Fruit fly (Drosophila melanogaster) whole organism, embryonic: Measurements from ENCODE around the gene CG44869.
A peak's percentile ranks its signal among the peaks of the same experiment; 100 is the strongest.

ENCODE experiments used
- Atf3 ChIP-seq: fragments of 200-800 bp; sonication (Bioruptor generic); optimal IDR thresholded peaks from 3 replicates; lab custom pipeline; 2016; ENCODE audit warnings: missing biosample characterization, missing genetic modification characterization
- Awh ChIP-seq: fragments of 200-800 bp; sonication (Bioruptor generic); IDR thresholded peaks from 2 replicates; pipeline ENCODE4, ENCODE4 v1.3.6; 2022; ENCODE audit warnings: missing biosample characterization, missing genetic modification characterization
- B-H2 ChIP-seq: fragments of 200-800 bp; sonication (Bioruptor generic); optimal IDR thresholded peaks from 2 replicates; lab custom pipeline; 2018; ENCODE audit warnings: missing biosample characterization, mild to moderate bottlenecking, missing genetic modification characterization
- CG10209 ChIP-seq: fragments of 200-800 bp; sonication (Bioruptor generic); optimal IDR thresholded peaks from 3 replicates; lab custom pipeline; 2017; ENCODE audit warnings: missing biosample characterization, mild to moderate bottlenecking, missing genetic modification characterization, missing genetic modification reagents
- CG10267 ChIP-seq: fragments of 200-800 bp; sonication (Bioruptor generic); optimal IDR thresholded peaks from 2 replicates; lab custom pipeline; 2018; ENCODE audit warnings: missing biosample characterization, mild to moderate bottlenecking, missing genetic modification characterization, moderate library complexity
- CG10321 ChIP-seq: fragments of 200-800 bp; sonication (Bioruptor generic); IDR thresholded peaks from 2 replicates; pipeline ENCODE4 v1.3.6; 2022; ENCODE audit warnings: missing biosample characterization, missing genetic modification characterization
- CG10565 ChIP-seq: fragments of 200-800 bp; sonication (Bioruptor generic); optimal IDR thresholded peaks from 3 replicates; lab custom pipeline; 2016; ENCODE audit warnings: missing biosample characterization, mild to moderate bottlenecking, missing genetic modification characterization
- CG11696 ChIP-seq: fragments of 200-800 bp; sonication (Bioruptor generic); IDR thresholded peaks from 2 replicates; pipeline ENCODE4 v1.3.6; 2022; ENCODE audit warnings: missing biosample characterization, missing genetic modification characterization
- CG16779 ChIP-seq: fragments of 200-800 bp; sonication (Bioruptor generic); IDR thresholded peaks from 2 replicates; pipeline ENCODE4 v1.3.6; 2022; ENCODE audit warnings: missing biosample characterization, missing genetic modification characterization
- CG17802 ChIP-seq: fragments of 200-800 bp; sonication (Bioruptor generic); optimal IDR thresholded peaks from 2 replicates; lab custom pipeline; 2018; ENCODE audit warnings: missing biosample characterization, mild to moderate bottlenecking, missing genetic modification characterization, moderate library complexity
- CG17829 ChIP-seq: fragments of 200-800 bp; optimal IDR thresholded peaks from 2 replicates; lab custom pipeline; 2019; ENCODE audit warnings: missing biosample characterization, mild to moderate bottlenecking, missing genetic modification characterization, moderate library complexity
- CG18476 ChIP-seq: fragments of 200-800 bp; sonication (Bioruptor generic); optimal IDR thresholded peaks from 2 replicates; lab custom pipeline; 2016; ENCODE audit warnings: missing biosample characterization, mild to moderate bottlenecking, missing genetic modification characterization
- CG18599 ChIP-seq: fragments of 200-800 bp; sonication (Bioruptor generic); optimal IDR thresholded peaks from 3 replicates; lab custom pipeline; 2017; ENCODE audit warnings: missing biosample characterization, missing genetic modification characterization, mild to moderate bottlenecking, moderate library complexity, missing genetic modification reagents
- CG2116 ChIP-seq: fragments of 200-800 bp; sonication (Bioruptor generic); optimal IDR thresholded peaks from 3 replicates; lab custom pipeline; 2018; ENCODE audit warnings: missing biosample characterization, mild to moderate bottlenecking, missing genetic modification characterization
- CG2712 ChIP-seq: fragments of 200-800 bp; optimal IDR thresholded peaks from 3 replicates; lab custom pipeline; 2019; ENCODE audit warnings: missing biosample characterization, mild to moderate bottlenecking, missing genetic modification characterization, moderate library complexity
- CG4617 ChIP-seq: fragments of 200-800 bp; sonication (Bioruptor generic); optimal IDR thresholded peaks from 3 replicates; lab custom pipeline; 2016; ENCODE audit warnings: missing biosample characterization, missing genetic modification characterization, borderline replicate concordance
- CG4730 ChIP-seq: fragments of 200-800 bp; sonication (Bioruptor generic); IDR thresholded peaks from 2 replicates; pipeline ENCODE4 v1.3.6; 2022; ENCODE audit warnings: missing biosample characterization, missing genetic modification characterization
- CG6854 ChIP-seq: fragments of 200-800 bp; sonication (Bioruptor generic); optimal IDR thresholded peaks from 3 replicates; lab custom pipeline; 2017; ENCODE audit warnings: missing biosample characterization, mild to moderate bottlenecking, missing genetic modification characterization
- CG7556 ChIP-seq: fragments of 200-800 bp; sonication (Bioruptor generic); optimal IDR thresholded peaks from 2 replicates; lab custom pipeline; 2017; ENCODE audit warnings: missing biosample characterization, mild to moderate bottlenecking, missing genetic modification characterization
- CG8359 ChIP-seq: fragments of 200-800 bp; sonication (Bioruptor generic); optimal IDR thresholded peaks from 2 replicates; lab custom pipeline; 2017; ENCODE audit warnings: missing biosample characterization, mild to moderate bottlenecking, missing genetic modification characterization, borderline replicate concordance
- CG9932 ChIP-seq: fragments of 200-800 bp; sonication (Bioruptor generic); IDR thresholded peaks from 2 replicates; pipeline ENCODE4 v1.3.6; 2022; ENCODE audit warnings: missing biosample characterization, missing genetic modification characterization
- CoRest ChIP-seq: fragments of 200-800 bp; sonication (Bioruptor generic); optimal IDR thresholded peaks from 3 replicates; lab custom pipeline; 2018; ENCODE audit warnings: missing biosample characterization, mild to moderate bottlenecking, missing genetic modification characterization, moderate library complexity
- CrebB ChIP-seq: fragments of 200-800 bp; sonication (Bioruptor generic); optimal IDR thresholded peaks from 3 replicates; lab custom pipeline; 2018; ENCODE audit warnings: missing biosample characterization, mild to moderate bottlenecking, missing genetic modification characterization
- Dll ChIP-seq: fragments of 200-800 bp; sonication (Bioruptor generic); IDR thresholded peaks from 4 replicates; pipeline ENCODE4 v1.3.6; 2022; ENCODE audit warnings: missing biosample characterization, missing genetic modification characterization; ENCODE audit not compliant: partially characterized antibody
- Dp ChIP-seq: fragments of 200-800 bp; sonication (Bioruptor generic); optimal IDR thresholded peaks from 2 replicates; lab custom pipeline; 2018; ENCODE audit warnings: missing biosample characterization, mild to moderate bottlenecking, missing genetic modification characterization, moderate library complexity
- Ets65A ChIP-seq: fragments of 200-800 bp; sonication (Bioruptor generic); peaks from one replicate; lab custom pipeline; 2016; ENCODE audit warnings: missing biosample characterization, missing genetic modification characterization
- HLHmδ ChIP-seq: fragments of 200-800 bp; sonication (Bioruptor generic); optimal IDR thresholded peaks from 2 replicates; lab custom pipeline; 2018; ENCODE audit warnings: missing biosample characterization, mild to moderate bottlenecking, missing genetic modification characterization, moderate library complexity
- Lhr ChIP-seq: fragments of 200-800 bp; sonication (Bioruptor generic); optimal IDR thresholded peaks from 3 replicates; lab custom pipeline; 2017; ENCODE audit warnings: mild to moderate bottlenecking, missing biosample characterization, missing genetic modification reagents, missing genetic modification characterization
- Mad ChIP-seq: fragments of 200-800 bp; sonication (Bioruptor generic); optimal IDR thresholded peaks from 2 replicates; lab custom pipeline; 2016; ENCODE audit warnings: missing biosample characterization, missing genetic modification characterization
- Mes4 ChIP-seq: fragments of 200-800 bp; sonication (Bioruptor generic); optimal IDR thresholded peaks from 2 replicates; lab custom pipeline; 2016; ENCODE audit warnings: missing biosample characterization, missing genetic modification characterization
- NFAT ChIP-seq: fragments of 200-800 bp; sonication (Bioruptor generic); IDR thresholded peaks from 2 replicates; pipeline ENCODE4 v1.3.6; 2022; ENCODE audit warnings: missing biosample characterization, missing genetic modification characterization
- Oli ChIP-seq: fragments of 200-800 bp; sonication (Bioruptor generic); optimal IDR thresholded peaks from 2 replicates; lab custom pipeline; 2018; ENCODE audit warnings: missing biosample characterization, mild to moderate bottlenecking, missing genetic modification characterization, moderate library complexity
- Rfx ChIP-seq: fragments of 200-800 bp; sonication (Bioruptor generic); IDR thresholded peaks from 2 replicates; pipeline ENCODE4 v1.3.6; 2022; ENCODE audit warnings: missing biosample characterization, missing genetic modification characterization
- Side ChIP-seq: fragments of 200-800 bp; sonication (Bioruptor generic); optimal IDR thresholded peaks from 2 replicates; lab custom pipeline; 2016; ENCODE audit warnings: missing biosample characterization, missing genetic modification characterization
- bcd ChIP-seq: fragments of 200-800 bp; sonication (Bioruptor generic); optimal IDR thresholded peaks from 2 replicates; lab custom pipeline; 2017; ENCODE audit warnings: missing biosample characterization, mild to moderate bottlenecking, missing genetic modification characterization
- bigmax ChIP-seq: fragments of 200-800 bp; sonication (Bioruptor generic); optimal IDR thresholded peaks from 2 replicates; lab custom pipeline; 2018; ENCODE audit warnings: missing biosample characterization, mild to moderate bottlenecking, missing genetic modification characterization
- chm ChIP-seq: fragments of 200-800 bp; sonication (Bioruptor generic); IDR thresholded peaks from 2 replicates; pipeline ENCODE4 v1.3.6; 2022; ENCODE audit warnings: missing biosample characterization, missing genetic modification characterization
- gfzf ChIP-seq: fragments of 200-800 bp; sonication (Bioruptor generic); optimal IDR thresholded peaks from 2 replicates; lab custom pipeline; 2016; ENCODE audit warnings: missing biosample characterization, mild to moderate bottlenecking, missing genetic modification characterization, moderate library complexity
- kni ChIP-seq: fragments of 200-800 bp; sonication (Bioruptor generic); optimal IDR thresholded peaks from 3 replicates; lab custom pipeline; 2017; ENCODE audit warnings: mild to moderate bottlenecking, missing biosample characterization, missing genetic modification reagents, missing genetic modification characterization
- lilli ChIP-seq: fragments of 200-800 bp; sonication (Bioruptor generic); optimal IDR thresholded peaks from 3 replicates; lab custom pipeline; 2016; ENCODE audit warnings: missing biosample characterization, missing genetic modification characterization
- nom ChIP-seq: fragments of 200-800 bp; sonication (Bioruptor generic); optimal IDR thresholded peaks from 2 replicates; lab custom pipeline; 2017; ENCODE audit warnings: missing biosample characterization, missing genetic modification characterization, mild to moderate bottlenecking, moderate library complexity, missing genetic modification reagents
- org-1 ChIP-seq: fragments of 200-800 bp; sonication (Bioruptor generic); optimal IDR thresholded peaks from 2 replicates; lab custom pipeline; 2017; ENCODE audit warnings: missing biosample characterization, missing genetic modification characterization
- psq ChIP-seq: fragments of 200-800 bp; sonication (Bioruptor generic); optimal IDR thresholded peaks from 2 replicates; lab custom pipeline; 2017; ENCODE audit warnings: missing biosample characterization, missing genetic modification characterization
- pzg ChIP-seq: fragments of 200-800 bp; sonication (Bioruptor generic); optimal IDR thresholded peaks from 3 replicates; lab custom pipeline; 2018; ENCODE audit warnings: missing biosample characterization, mild to moderate bottlenecking, missing genetic modification characterization, moderate library complexity
- row ChIP-seq: fragments of 200-800 bp; sonication (Bioruptor generic); IDR thresholded peaks from 3 replicates; pipeline ENCODE4 v1.3.6; 2022; ENCODE audit warnings: missing biosample characterization, missing genetic modification characterization
- sisA ChIP-seq: fragments of 200-800 bp; sonication (Bioruptor generic); IDR thresholded peaks from 2 replicates; pipeline ENCODE4 v1.3.6; 2022; ENCODE audit warnings: missing biosample characterization, missing genetic modification characterization
- slou ChIP-seq: fragments of 200-800 bp; sonication (Bioruptor generic); optimal IDR thresholded peaks from 3 replicates; lab custom pipeline; 2016; ENCODE audit warnings: missing biosample characterization, missing genetic modification characterization
- sug ChIP-seq: fragments of 200-800 bp; optimal IDR thresholded peaks from 2 replicates; lab custom pipeline; 2019; ENCODE audit warnings: missing biosample characterization, mild to moderate bottlenecking, missing genetic modification characterization, moderate library complexity
- tup ChIP-seq: fragments of 200-800 bp; sonication (Bioruptor generic); optimal IDR thresholded peaks from 2 replicates; lab custom pipeline; 2016; ENCODE audit warnings: missing biosample characterization, mild to moderate bottlenecking, missing genetic modification characterization, moderate library complexity
- twi ChIP-seq: fragments of 200-800 bp; optimal IDR thresholded peaks from 2 replicates; lab custom pipeline; 2019; ENCODE audit warnings: missing biosample characterization, mild to moderate bottlenecking, missing genetic modification characterization, moderate library complexity
- zf30C ChIP-seq: fragments of 200-800 bp; sonication (Bioruptor generic); optimal IDR thresholded peaks from 3 replicates; lab custom pipeline; 2018; ENCODE audit warnings: missing biosample characterization, mild to moderate bottlenecking, missing genetic modification characterization

The CG44869 gene

dm6 chr2L:15465121-15465520 is 47.0 kb upstream of the CG44869 start (continued):
- TF ChIP-seq sug (no peak), CG17802 (tag; lab: Kevin White, UChicago) (no peak), CG10209 (GFP tag; lab: Kevin White, UChicago) (no peak), Awh (no peak), B-H2 (GFP tag; lab: Kevin White, UChicago) (no peak), slou (GFP tag; lab: Kevin White, UChicago) (no peak), CG11696 (no peak), org-1 (GFP tag; lab: Kevin White, UChicago) (no peak), zf30C (no peak), Atf3 (GFP tag; lab: Kevin White, UChicago) (no peak), lilli (GFP tag; lab: Kevin White, UChicago) (no peak), CG8359 (no peak), chm (GFP tag; lab: Robert Waterston, UW) (no peak), NFAT (GFP tag; lab: Robert Waterston, UW) (no peak), CG16779 (GFP tag; lab: Robert Waterston, UW) (no peak), Side (GFP tag; lab: Kevin White, UChicago) (no peak), CoRest (no peak), HLHmδ (GFP tag; lab: Kevin White, UChicago) (no peak), row (GFP tag; lab: Robert Waterston, UW) (peak; percentile 35; the same call in 1 of the 3 replicates), CG9932 (no peak), Oli (tag; lab: Kevin White, UChicago) (peak; percentile 26), CG18476 (GFP tag; lab: Kevin White, UChicago) (no peak), CG4617 (GFP tag; lab: Kevin White, UChicago) (no peak), pzg (GFP tag; lab: Kevin White, UChicago) (no peak), nom (GFP tag; lab: Kevin White, UChicago) (no peak), CG2116 (GFP tag; lab: Kevin White, UChicago) (no peak), bcd (GFP tag; lab: Kevin White, UChicago) (no peak), Dp (GFP tag; lab: Kevin White, UChicago) (no peak), CG4730 (GFP tag; lab: Robert Waterston, UW) (no peak), Mad (GFP tag; lab: Kevin White, UChicago) (no peak), CrebB (tag; lab: Kevin White, UChicago) (no peak), twi (peak; percentile 6), kni (GFP tag; lab: Kevin White, UChicago) (no peak), CG7556 (no peak), Ets65A (GFP tag; lab: Kevin White, UChicago) (peak; percentile 31), CG17829 (no peak), Lhr (GFP tag; lab: Kevin White, UChicago) (no peak), CG10267 (tag; lab: Kevin White, UChicago) (peak; percentile 15), Mes4 (GFP tag; lab: Kevin White, UChicago) (no peak), psq (GFP tag; lab: Kevin White, UChicago) (no peak), Dll (GFP tag; lab: Robert Waterston, UW) (no peak), Rfx (no peak), tup (no peak), sisA (GFP tag; lab: Robert Waterston, UW) (no peak), CG18599 (GFP tag; lab: Kevin White, UChicago) (no peak), CG10565 (no peak), bigmax (no peak), CG2712 (tag; lab: Kevin White, UChicago) (peak; percentile 60), CG6854 (GFP tag; lab: Kevin White, UChicago) (no peak), CG10321 (no peak), gfzf (GFP tag; lab: Kevin White, UChicago) (no peak)
